Worm (Caenorhabditis elegans) whole organism, young adult: ENCODE data around the gene srw-103.

ENCODE experiments used
- B0019.2 ChIP-seq: fragments of 200-800 bp; sonication (Bioruptor generic); conservative IDR thresholded peaks from 2 replicates; pipeline ENCODE4 v1.3.6; 2022; ENCODE audit warnings: missing genetic modification reagents, missing genetic modification characterization, missing compliant biosample characterization
- B0261.1 ChIP-seq: sonication (generic microtip); optimal IDR thresholded peaks from 2 replicates; lab custom pipeline; 2016; ENCODE audit warnings: mild to moderate bottlenecking, missing genetic modification characterization, moderate library complexity, missing compliant biosample characterization
- B0336.3 ChIP-seq: fragments of 200-800 bp; sonication (Bioruptor generic); IDR thresholded peaks from 2 replicates; pipeline ENCODE4 v1.3.6; 2022; ENCODE audit warnings: missing genetic modification characterization, missing compliant biosample characterization
- F49E8.2 ChIP-seq: sonication (generic microtip); optimal IDR thresholded peaks from 3 replicates; lab custom pipeline; 2017; ENCODE audit warnings: missing genetic modification characterization, mild to moderate bottlenecking, missing compliant biosample characterization, antibody characterized with exemption, moderate library complexity; ENCODE audit not compliant: insufficient read depth
- F57C9.4 ChIP-seq: sonication (generic microtip); optimal IDR thresholded peaks from 2 replicates; lab custom pipeline; 2017; ENCODE audit warnings: mild to moderate bottlenecking, missing genetic modification characterization, missing compliant biosample characterization
- K11D2.4 ChIP-seq: fragments of 200-800 bp; sonication (Bioruptor generic); IDR thresholded peaks from 2 replicates; pipeline ENCODE4 v1.3.6; 2022; ENCODE audit warnings: missing genetic modification reagents, missing genetic modification characterization, missing compliant biosample characterization
- Y53F4B.3 ChIP-seq: fragments of 200-800 bp; sonication (Bioruptor generic); IDR thresholded peaks from 2 replicates; pipeline ENCODE4 v1.3.6; 2022; ENCODE audit warnings: missing genetic modification reagents, missing genetic modification characterization, missing compliant biosample characterization
- Y79H2A.3 ChIP-seq: fragments of 200-800 bp; sonication (Bioruptor generic); conservative IDR thresholded peaks from 2 replicates; pipeline ENCODE4 v1.3.6; 2022; ENCODE audit warnings: missing genetic modification reagents, missing genetic modification characterization, missing compliant biosample characterization
- aptf-2 ChIP-seq: fragments of 200-800 bp; sonication (Bioruptor generic); conservative IDR thresholded peaks from 2 replicates; pipeline ENCODE4 v1.3.6; 2022; ENCODE audit warnings: missing genetic modification reagents, missing genetic modification characterization, missing compliant biosample characterization
- aptf-3 ChIP-seq: fragments of 200-800 bp; sonication (Bioruptor generic); IDR thresholded peaks from 2 replicates; pipeline ENCODE4 v1.3.6; 2022; ENCODE audit warnings: missing genetic modification characterization, missing compliant biosample characterization
- athp-1 ChIP-seq: sonication (generic microtip); optimal IDR thresholded peaks from 2 replicates; lab custom pipeline; 2017; ENCODE audit warnings: mild to moderate bottlenecking, missing genetic modification characterization, missing compliant biosample characterization
- bed-1 ChIP-seq: fragments of 200-800 bp; sonication (Bioruptor generic); IDR thresholded peaks from 2 replicates; pipeline ENCODE4 v1.3.6; 2022; ENCODE audit warnings: missing genetic modification reagents, missing genetic modification characterization, missing compliant biosample characterization
- bed-2 ChIP-seq: fragments of 200-800 bp; sonication (Bioruptor generic); IDR thresholded peaks from 2 replicates; pipeline ENCODE4 v1.3.6; 2022; ENCODE audit warnings: missing genetic modification reagents, missing genetic modification characterization, missing compliant biosample characterization
- ceh-27 ChIP-seq: fragments of 200-800 bp; sonication (Bioruptor generic); optimal IDR thresholded peaks from 2 replicates; lab custom pipeline; 2018; ENCODE audit warnings: mild to moderate bottlenecking, missing genetic modification characterization, moderate library complexity, missing compliant biosample characterization
- egrh-3 ChIP-seq: fragments of 200-800 bp; sonication (Bioruptor generic); IDR thresholded peaks from 2 replicates; pipeline ENCODE4 v1.3.6; 2022; ENCODE audit warnings: missing genetic modification reagents, missing genetic modification characterization, missing compliant biosample characterization
- hmg-1.2 ChIP-seq: fragments of 200-800 bp; sonication (Bioruptor generic); IDR thresholded peaks from 2 replicates; pipeline ENCODE4 v1.3.6; 2022; ENCODE audit warnings: missing genetic modification reagents, missing genetic modification characterization, missing compliant biosample characterization
- hsf-1 ChIP-seq: fragments of 200-800 bp; sonication (Bioruptor generic); IDR thresholded peaks from 2 replicates; pipeline ENCODE4 v1.3.6; 2022; ENCODE audit warnings: missing genetic modification reagents, missing genetic modification characterization, missing compliant biosample characterization
- lin-54 ChIP-seq: fragments of 200-800 bp; sonication (Bioruptor generic); optimal IDR thresholded peaks from 2 replicates; lab custom pipeline; 2018; ENCODE audit warnings: mild to moderate bottlenecking, missing genetic modification characterization, missing compliant biosample characterization
- lsl-1 ChIP-seq: fragments of 200-800 bp; sonication (Bioruptor generic); optimal IDR thresholded peaks from 2 replicates; lab custom pipeline; 2018; ENCODE audit warnings: mild to moderate bottlenecking, missing genetic modification characterization, moderate library complexity, missing compliant biosample characterization
- mcd-1 ChIP-seq: fragments of 200-800 bp; sonication (Bioruptor generic); IDR thresholded peaks from 2 replicates; pipeline ENCODE4 v1.3.6; 2022; ENCODE audit warnings: missing genetic modification reagents, missing genetic modification characterization, missing compliant biosample characterization
- nfya-2 ChIP-seq: fragments of 200-800 bp; sonication (Bioruptor generic); IDR thresholded peaks from 2 replicates; pipeline ENCODE4 v1.3.6; 2022; ENCODE audit warnings: missing genetic modification reagents, missing genetic modification characterization, missing compliant biosample characterization
- rec-8 ChIP-seq, 2 experiments: sonication (generic microtip); optimal IDR thresholded peaks; 2 replicates each; lab custom pipeline; 2016; ENCODE audit warnings: mild to moderate bottlenecking in 2 of 2, missing genetic modification characterization in 2 of 2, missing genetic modification reagents in 2 of 2, missing genotype in 2 of 2, missing biosample characterization in 1 of 2, missing compliant biosample characterization in 1 of 2, moderate library complexity in 1 of 2
- snpc-1.1 ChIP-seq: sonication (generic microtip); optimal IDR thresholded peaks from 2 replicates; lab custom pipeline; 2017; ENCODE audit warnings: missing genetic modification characterization, mild to moderate bottlenecking, missing compliant biosample characterization, antibody characterized with exemption, moderate library complexity, missing genotype, missing genetic modification reagents; ENCODE audit not compliant: insufficient read depth
- snpc-4 ChIP-seq, 5 experiments: fragments of 150-350 bp in 1 of 5; sonication (generic microtip) in 4 of 5; optimal IDR thresholded peaks; 2 replicates each; lab custom pipeline; 2014 to 2018; ENCODE audit warnings: missing genetic modification characterization in 5 of 5, missing biosample characterization in 3 of 5, antibody characterized with exemption in 2 of 5, mild to moderate bottlenecking in 2 of 5, missing compliant biosample characterization in 2 of 5, missing genotype in 2 of 5, moderate library complexity in 2 of 5, missing genetic modification reagents in 1 of 5
- unc-130 ChIP-seq: sonication (generic microtip); optimal IDR thresholded peaks from 2 replicates; lab custom pipeline; 2016; ENCODE audit warnings: missing genetic modification reagents, missing genetic modification characterization, missing compliant biosample characterization
- unc-62 ChIP-seq: fragments of 150-350 bp; optimal IDR thresholded peaks from 2 replicates; lab custom pipeline; 2014; ENCODE audit warnings: missing biosample characterization, missing genetic modification reagents, missing genetic modification characterization
- zfh-2 ChIP-seq: fragments of 200-800 bp; sonication (Bioruptor generic); conservative IDR thresholded peaks from 2 replicates; pipeline ENCODE4 v1.3.6; 2022; ENCODE audit warnings: missing genetic modification reagents, missing genetic modification characterization, missing compliant biosample characterization
- ztf-22 ChIP-seq: fragments of 200-800 bp; sonication (Bioruptor generic); optimal IDR thresholded peaks from 2 replicates; lab custom pipeline; 2018; ENCODE audit warnings: mild to moderate bottlenecking, missing genetic modification characterization, moderate library complexity, missing compliant biosample characterization
- ztf-28 ChIP-seq: fragments of 200-800 bp; sonication (Bioruptor generic); IDR thresholded peaks from 2 replicates; pipeline ENCODE4 v1.3.6; 2022; ENCODE audit warnings: missing genetic modification reagents, missing genetic modification characterization, missing compliant biosample characterization

Gene srw-103

ce11 chrV:1682279-1682678 is 34.7 kb upstream of the srw-103 start, which contains the start of gene srh-3:
Gene srh-3 (plus strand): TSS chrV:1682579.
- TF ChIP-seq egrh-3 (GFP tag; lab: Robert Waterston, UW) (no peak), lsl-1 (GFP tag; lab: Kevin White, UChicago) (no peak), nfya-2 (GFP tag; lab: Robert Waterston, UW) (no peak), ztf-28 (GFP tag; lab: Robert Waterston, UW) (no peak), B0019.2 (GFP tag; lab: Robert Waterston, UW) (no peak), snpc-1.1 (no peak), B0261.1 (tag; lab: Kevin White, UChicago) (no peak), ceh-27 (GFP tag; lab: Kevin White, UChicago) (no peak), athp-1 (tag; lab: Kevin White, UChicago) (no peak), Y53F4B.3 (GFP tag; lab: Robert Waterston, UW) (no peak), rec-8 (tag; optimal IDR thresholded peaks at IDR 0.05; lab: Kevin White, UChicago) (no peak), hsf-1 (GFP tag; lab: Robert Waterston, UW) (no peak), F49E8.2 (tag; lab: Kevin White, UChicago) (no peak), bed-2 (GFP tag; lab: Robert Waterston, UW) (no peak)

DNA sequence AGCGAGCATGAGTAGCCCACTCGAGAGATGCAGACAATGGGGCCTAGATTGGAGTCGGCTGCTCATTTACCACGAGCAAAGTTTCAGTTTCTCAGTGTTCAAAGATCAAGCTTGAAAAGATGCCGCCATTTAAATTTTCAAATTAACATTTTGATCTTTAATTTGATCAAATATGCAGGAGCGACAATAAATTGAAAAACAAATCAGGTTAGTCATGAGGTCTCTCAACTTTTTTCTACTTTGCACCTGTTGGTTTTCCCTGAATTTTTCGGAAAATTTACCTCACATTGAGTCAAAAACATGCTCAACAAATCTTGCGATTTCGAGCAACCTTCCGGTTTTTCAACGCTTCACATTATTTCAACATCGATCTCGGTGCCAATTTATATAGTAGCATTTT is 31.7 kb upstream of the srw-103 start, which contains the start of gene srh-5:
srh-5 (plus strand) TSS at position 301 of the 400 bp plus-strand sequence.
- TF ChIP-seq B0261.1 (tag; lab: Kevin White, UChicago) (no peak), B0336.3 (GFP tag; lab: Robert Waterston, UW) (no peak), ztf-22 (GFP tag; lab: Kevin White, UChicago) (no peak), Y79H2A.3 (no peak), lin-54 (GFP tag; lab: Kevin White, UChicago) (no peak), unc-130 (no peak), F57C9.4 (tag; lab: Kevin White, UChicago) (no peak), K11D2.4 (no peak), mcd-1 (GFP tag; lab: Robert Waterston, UW) (no peak), snpc-4 (GFP tag; optimal IDR thresholded peaks at IDR 0.05; lab: Kevin White, UChicago) (no peak), snpc-4 (tag; optimal IDR thresholded peaks at IDR 0.05; lab: Kevin White, UChicago) (no peak), F49E8.2 (tag; lab: Kevin White, UChicago) (no peak), unc-62 (GFP tag; lab: Kevin White, UChicago) (no peak)
- TF ChIP-seq, all 124 proteins: peak for 0

- TF ChIP-seq aptf-3 (0 out of 2 replicates have a peak, but pooled peaks have one; percentile 63), aptf-2 (GFP tag; lab: Robert Waterston, UW) (peak; percentile 80)
- TF ChIP-seq, all 124 proteins: peak for 2; not testable (repeated sequence) for 122
Measured at ce11 chrV:1692494-1692893, 24.5 kb upstream of the srw-103 start, which contains the start of gene Y46H3C.5. Gene Y46H3C.5 (minus strand): TSS chrV:1692495.

DNA sequence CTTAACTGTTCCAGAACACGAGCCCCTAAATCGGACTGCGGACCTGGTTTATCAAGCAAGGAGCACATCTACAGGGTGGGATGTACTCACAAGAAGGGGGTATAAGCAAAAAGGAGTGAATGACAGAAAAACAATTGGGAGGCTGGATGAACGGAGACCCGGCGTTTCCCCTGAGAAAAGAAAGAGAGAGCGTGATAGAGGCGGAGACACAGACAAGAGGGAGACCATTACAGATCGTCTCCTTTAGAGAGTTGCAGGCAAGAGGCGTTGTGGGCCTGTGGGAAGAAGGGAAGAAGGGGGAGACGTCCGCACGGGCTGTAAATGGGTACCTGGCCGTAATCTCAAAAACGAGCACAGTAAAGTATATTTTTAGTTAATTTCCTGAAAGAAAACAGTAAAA is 23.1 kb upstream of the srw-103 start, which contains the start of gene Y46H3C.7:
Y46H3C.7 (minus strand) TSS at position 147 of the 400 bp plus-strand sequence.
- 0 out of 2 replicates have a peak, but pooled peaks have one; percentile 60 for TF ChIP-seq aptf-3
- TF ChIP-seq hmg-1.2 (GFP tag; lab: Robert Waterston, UW): peak; percentile 65
- TF ChIP-seq aptf-2 (GFP tag; lab: Robert Waterston, UW): peak; percentile 94
- TF ChIP-seq, all 124 proteins: peak for 3; not testable (repeated sequence) for 121

DNA sequence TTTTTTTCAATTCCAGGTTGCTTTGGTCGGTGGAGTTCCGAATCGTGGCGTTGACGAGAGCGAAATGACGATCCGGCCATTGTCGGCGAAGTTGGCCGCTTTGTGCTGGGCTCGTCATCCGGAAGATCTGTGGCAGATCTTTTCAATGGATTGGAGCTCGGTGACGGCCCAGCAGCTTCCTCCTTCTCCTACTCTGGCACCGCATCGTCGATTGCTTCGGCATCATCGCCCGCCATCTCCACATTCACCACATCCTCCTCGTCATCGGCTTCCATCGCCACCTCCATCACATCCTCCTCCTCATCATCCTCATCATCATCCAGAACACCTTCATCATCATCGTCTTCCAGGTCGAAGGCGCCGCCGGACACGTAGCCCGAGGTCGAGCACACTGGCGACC is 18.6 kb upstream of the srw-103 start:
- TF ChIP-seq bed-1 (GFP tag; lab: Robert Waterston, UW) (no peak), egrh-3 (GFP tag; lab: Robert Waterston, UW) (peak; percentile 49; the same call in 1 of the 2 replicates), zfh-2 (GFP tag; lab: Robert Waterston, UW) (peak; percentile 79)
